Worm (Caenorhabditis elegans) whole organism, L1 larva: ENCODE results near the gene F49C5.10.

Experiments used
- F16B12.6 ChIP-seq: fragments of 150-350 bp; optimal IDR thresholded peaks from 2 replicates; lab custom pipeline; 2014; ENCODE audit warnings: missing biosample characterization, missing genetic modification characterization
- ceh-82 ChIP-seq, 3 experiments: fragments of 150-350 bp in 1 of 3; sonication (generic microtip) in 2 of 3; optimal IDR thresholded peaks; 2 replicates each; lab custom pipeline; 2014 to 2017; ENCODE audit warnings: missing biosample characterization in 3 of 3, missing genetic modification characterization in 3 of 3
- ces-1 ChIP-seq: fragments of 150-350 bp; optimal IDR thresholded peaks from 2 replicates; lab custom pipeline; 2014; ENCODE audit warnings: missing biosample characterization, missing genetic modification reagents, missing genetic modification characterization
- elt-2 ChIP-seq: sonication (generic microtip); optimal IDR thresholded peaks from 2 replicates; lab custom pipeline; 2016; ENCODE audit warnings: missing genetic modification characterization, mild to moderate bottlenecking, inconsistent platforms, missing compliant biosample characterization, missing genetic modification reagents
- elt-3 ChIP-seq, 6 experiments: fragments of 150-350 bp in 1 of 6; sonication (generic microtip); optimal IDR thresholded peaks; 2 replicates each; lab custom pipeline; 2017 to 2018; ENCODE audit warnings: missing biosample characterization in 6 of 6, missing genetic modification characterization in 6 of 6, inconsistent platforms in 1 of 6
- skn-1 ChIP-seq: fragments of 150-350 bp; optimal IDR thresholded peaks from 2 replicates; lab custom pipeline; 2014; ENCODE audit warnings: missing biosample characterization, missing genetic modification characterization
- unc-62 ChIP-seq: fragments of 150-350 bp; optimal IDR thresholded peaks from 2 replicates; lab custom pipeline; 2014; ENCODE audit warnings: missing biosample characterization, missing genetic modification reagents, missing genetic modification characterization
- vab-15 ChIP-seq: sonication (generic microtip); optimal IDR thresholded peaks from 2 replicates; lab custom pipeline; 2017; ENCODE audit warnings: missing genotype, mild to moderate bottlenecking, missing genetic modification characterization, missing compliant biosample characterization

ce11 chrII:12518008-12518407 is 28.5 kb upstream of the F49C5.10 start:
- TF ChIP-seq skn-1 (tag; lab: Kevin White, UChicago) (no peak), unc-62 (GFP tag; lab: Kevin White, UChicago) (no peak), ceh-82 (tag; optimal IDR thresholded peaks at IDR 0.05; lab: Kevin White, UChicago) (no peak), vab-15 (tag; lab: Kevin White, UChicago) (no peak), F16B12.6 (tag; lab: Kevin White, UChicago) (no peak), elt-2 (tag; lab: Kevin White, UChicago) (no peak), elt-3 (tag; optimal IDR thresholded peaks at IDR 0.05; lab: Kevin White, UChicago) (no peak), ces-1 (no peak)
